Worm (Caenorhabditis elegans) whole organism, late embryonic: ENCODE measurements around the gene dmsr-3.

Experiments used
- C08G9.2 ChIP-seq: sonication (generic microtip); optimal IDR thresholded peaks from 2 replicates; lab custom pipeline; 2016; ENCODE audit warnings: mild to moderate bottlenecking, missing genetic modification characterization, moderate library complexity, missing compliant biosample characterization
- C38D4.7 ChIP-seq: fragments of 200-800 bp; sonication (Bioruptor generic); optimal IDR thresholded peaks from 2 replicates; lab custom pipeline; 2018; ENCODE audit warnings: mild to moderate bottlenecking, missing genetic modification characterization, moderate library complexity, missing compliant biosample characterization
- F13H6.1 ChIP-seq: sonication (generic microtip); optimal IDR thresholded peaks from 2 replicates; lab custom pipeline; 2016; ENCODE audit warnings: missing genetic modification characterization, missing compliant biosample characterization
- K02D7.2 ChIP-seq: sonication (generic microtip); optimal IDR thresholded peaks from 2 replicates; lab custom pipeline; 2017; ENCODE audit warnings: mild to moderate bottlenecking, missing genetic modification characterization, missing compliant biosample characterization
- T23F11.4 ChIP-seq: fragments of 200-800 bp; sonication (Bioruptor generic); optimal IDR thresholded peaks from 2 replicates; lab custom pipeline; 2018; ENCODE audit warnings: mild to moderate bottlenecking, missing genetic modification characterization, missing compliant biosample characterization
- ama-1 ChIP-seq: fragments of 150-350 bp; optimal IDR thresholded peaks from 2 replicates; lab custom pipeline; 2014
- ceh-14 ChIP-seq: sonication (generic microtip); optimal IDR thresholded peaks from 2 replicates; lab custom pipeline; 2016; ENCODE audit warnings: missing genotype, missing genetic modification characterization, missing compliant biosample characterization
- ceh-30 ChIP-seq: fragments of 150-350 bp; optimal IDR thresholded peaks from 2 replicates; lab custom pipeline; 2014; ENCODE audit warnings: missing biosample characterization, missing genetic modification characterization
- ceh-31 ChIP-seq: sonication (generic microtip); optimal IDR thresholded peaks from 2 replicates; lab custom pipeline; 2016; ENCODE audit warnings: missing genetic modification characterization, missing compliant biosample characterization
- ceh-34 ChIP-seq: sonication (generic microtip); optimal IDR thresholded peaks from 2 replicates; lab custom pipeline; 2016; ENCODE audit warnings: mild to moderate bottlenecking, missing genetic modification characterization, missing compliant biosample characterization
- ceh-48 ChIP-seq: sonication (generic microtip); optimal IDR thresholded peaks from 2 replicates; lab custom pipeline; 2016; ENCODE audit warnings: missing genetic modification characterization, inconsistent platforms, missing compliant biosample characterization
- ceh-6 ChIP-seq: fragments of 200-800 bp; sonication (Bioruptor generic); optimal IDR thresholded peaks from 2 replicates; lab custom pipeline; 2018; ENCODE audit warnings: mild to moderate bottlenecking, missing genetic modification characterization, missing compliant biosample characterization
- ceh-9 ChIP-seq: sonication (generic microtip); optimal IDR thresholded peaks from 2 replicates; lab custom pipeline; 2016; ENCODE audit warnings: mild to moderate bottlenecking, missing genetic modification characterization, inconsistent platforms, missing compliant biosample characterization
- dmd-4 ChIP-seq: sonication (generic microtip); optimal IDR thresholded peaks from 2 replicates; lab custom pipeline; 2016; ENCODE audit warnings: borderline replicate concordance, missing genetic modification characterization, missing compliant biosample characterization
- dve-1 ChIP-seq: sonication (generic microtip); optimal IDR thresholded peaks from 2 replicates; lab custom pipeline; 2017; ENCODE audit warnings: antibody characterized with exemption, mild to moderate bottlenecking, missing genetic modification characterization, missing compliant biosample characterization
- elt-2 ChIP-seq: sonication (generic microtip); optimal IDR thresholded peaks from 2 replicates; lab custom pipeline; 2016; ENCODE audit warnings: missing genetic modification reagents, missing genetic modification characterization, missing compliant biosample characterization
- elt-4 ChIP-seq: sonication (generic microtip); optimal IDR thresholded peaks from 2 replicates; lab custom pipeline; 2016; ENCODE audit warnings: missing genetic modification characterization, missing compliant biosample characterization
- eyg-1 ChIP-seq: sonication (generic microtip); optimal IDR thresholded peaks from 2 replicates; lab custom pipeline; 2016; ENCODE audit warnings: missing genotype, missing genetic modification characterization, missing compliant biosample characterization
- fax-1 ChIP-seq: sonication (generic microtip); optimal IDR thresholded peaks from 2 replicates; lab custom pipeline; 2016; ENCODE audit warnings: missing genotype, missing genetic modification characterization, missing compliant biosample characterization
- fkh-10 ChIP-seq: fragments of 150-350 bp; optimal IDR thresholded peaks from 2 replicates; lab custom pipeline; 2014; ENCODE audit warnings: missing biosample characterization, missing genetic modification reagents, missing genetic modification characterization
- fkh-6 ChIP-seq: sonication (generic microtip); optimal IDR thresholded peaks from 2 replicates; lab custom pipeline; 2016; ENCODE audit warnings: missing genetic modification characterization, missing compliant biosample characterization
- hlh-13 ChIP-seq: fragments of 200-800 bp; sonication (Bioruptor generic); optimal IDR thresholded peaks from 2 replicates; lab custom pipeline; 2018; ENCODE audit warnings: mild to moderate bottlenecking, missing genetic modification characterization, missing compliant biosample characterization
- hlh-30 ChIP-seq: sonication (generic microtip); optimal IDR thresholded peaks from 2 replicates; lab custom pipeline; 2017; ENCODE audit warnings: antibody characterized with exemption, missing genetic modification characterization, missing compliant biosample characterization; ENCODE audit not compliant: insufficient read depth
- hlh-6 ChIP-seq: sonication (generic microtip); optimal IDR thresholded peaks from 2 replicates; lab custom pipeline; 2016; ENCODE audit warnings: missing genotype, missing genetic modification characterization, missing compliant biosample characterization
- hlh-8 ChIP-seq: sonication (generic microtip); optimal IDR thresholded peaks from 2 replicates; lab custom pipeline; 2016; ENCODE audit warnings: missing genotype, missing genetic modification characterization, missing compliant biosample characterization
- lim-6 ChIP-seq: sonication (generic microtip); optimal IDR thresholded peaks from 2 replicates; lab custom pipeline; 2016; ENCODE audit warnings: missing genetic modification characterization, missing compliant biosample characterization
- lin-11 ChIP-seq: fragments of 200-800 bp; sonication (Bioruptor generic); optimal IDR thresholded peaks from 2 replicates; lab custom pipeline; 2018; ENCODE audit warnings: mild to moderate bottlenecking, missing genetic modification characterization, missing compliant biosample characterization
- madf-2 ChIP-seq: sonication (generic microtip); optimal IDR thresholded peaks from 2 replicates; lab custom pipeline; 2017; ENCODE audit warnings: missing genetic modification characterization, missing compliant biosample characterization
- nfya-1 ChIP-seq: sonication (generic microtip); optimal IDR thresholded peaks from 2 replicates; lab custom pipeline; 2017; ENCODE audit warnings: missing genetic modification characterization, mild to moderate bottlenecking, missing compliant biosample characterization, antibody characterized with exemption, moderate library complexity
- nhr-11 ChIP-seq: fragments of 150-350 bp; optimal IDR thresholded peaks from 2 replicates; lab custom pipeline; 2014; ENCODE audit warnings: missing biosample characterization, missing genetic modification characterization
- npax-4 ChIP-seq: sonication (generic microtip); optimal IDR thresholded peaks from 2 replicates; lab custom pipeline; 2016; ENCODE audit warnings: missing genetic modification characterization, missing compliant biosample characterization
- pat-9 ChIP-seq: fragments of 200-800 bp; sonication (Bioruptor generic); optimal IDR thresholded peaks from 2 replicates; lab custom pipeline; 2018; ENCODE audit warnings: mild to moderate bottlenecking, missing genetic modification characterization, moderate library complexity, missing compliant biosample characterization
- pax-1 ChIP-seq: fragments of 150-350 bp; optimal IDR thresholded peaks from 2 replicates; lab custom pipeline; 2014; ENCODE audit warnings: missing biosample characterization, missing genetic modification characterization
- pha-2 ChIP-seq: sonication (generic microtip); optimal IDR thresholded peaks from 2 replicates; lab custom pipeline; 2017; ENCODE audit warnings: mild to moderate bottlenecking, missing genetic modification characterization, missing compliant biosample characterization
- pha-4 ChIP-seq: fragments of 150-350 bp; optimal IDR thresholded peaks from 2 replicates; lab custom pipeline; 2018; ENCODE audit warnings: missing biosample characterization, missing genetic modification reagents, missing genetic modification characterization
- ref-2 ChIP-seq: sonication (generic microtip); optimal IDR thresholded peaks from 2 replicates; lab custom pipeline; 2016; ENCODE audit warnings: missing genetic modification characterization, missing compliant biosample characterization
- rnt-1 ChIP-seq: sonication (generic microtip); optimal IDR thresholded peaks from 2 replicates; lab custom pipeline; 2016; ENCODE audit warnings: missing genetic modification characterization, missing compliant biosample characterization
- sdc-2 ChIP-seq: sonication (generic microtip); optimal IDR thresholded peaks from 2 replicates; lab custom pipeline; 2016; ENCODE audit warnings: missing genotype, missing genetic modification characterization, missing compliant biosample characterization
- sox-2 ChIP-seq: fragments of 200-800 bp; sonication (Bioruptor generic); IDR thresholded peaks from 2 replicates; pipeline ENCODE4 v1.3.6; 2022; ENCODE audit warnings: missing genetic modification reagents, missing genetic modification characterization, missing compliant biosample characterization
- tbx-2 ChIP-seq: sonication (generic microtip); optimal IDR thresholded peaks from 2 replicates; lab custom pipeline; 2016; ENCODE audit warnings: missing genetic modification characterization, missing compliant biosample characterization
- tbx-7 ChIP-seq: sonication (generic microtip); optimal IDR thresholded peaks from 2 replicates; lab custom pipeline; 2016; ENCODE audit warnings: missing genotype, missing genetic modification characterization, missing compliant biosample characterization
- ttx-3 ChIP-seq: sonication (generic microtip); optimal IDR thresholded peaks from 2 replicates; lab custom pipeline; 2016; ENCODE audit warnings: missing genetic modification reagents, missing genetic modification characterization, missing compliant biosample characterization
- unc-42 ChIP-seq: sonication (generic microtip); optimal IDR thresholded peaks from 2 replicates; lab custom pipeline; 2016; ENCODE audit warnings: missing genotype, missing genetic modification characterization, missing compliant biosample characterization
- unc-86 ChIP-seq: sonication (generic microtip); optimal IDR thresholded peaks from 2 replicates; lab custom pipeline; 2016; ENCODE audit warnings: missing genetic modification characterization, missing compliant biosample characterization
- zip-5 ChIP-seq: sonication (generic microtip); optimal IDR thresholded peaks from 2 replicates; lab custom pipeline; 2016; ENCODE audit warnings: missing genetic modification characterization, missing compliant biosample characterization
- ztf-16 ChIP-seq: sonication (generic microtip); optimal IDR thresholded peaks from 2 replicates; lab custom pipeline; 2017; ENCODE audit warnings: missing genetic modification characterization, missing compliant biosample characterization

Gene dmsr-3

ce11 chrII:13389461-13389860 lies 33.5 kb upstream of the dmsr-3 start, which contains the start of gene Y48C3A.14:
TSS of gene Y48C3A.14 (plus strand) at chrII:13389761.
- TF ChIP-seq lim-6 (tag; lab: Kevin White, UChicago) (no peak), npax-4 (no peak), pax-1 (no peak), hlh-13 (GFP tag; lab: Kevin White, UChicago) (no peak), ceh-14 (tag; lab: Kevin White, UChicago) (no peak), rnt-1 (tag; lab: Kevin White, UChicago) (no peak), K02D7.2 (no peak), nhr-11 (tag; lab: Kevin White, UChicago) (no peak), pha-4 (tag; lab: Kevin White, UChicago) (no peak), lin-11 (tag; lab: Kevin White, UChicago) (no peak), pat-9 (no peak), tbx-7 (no peak), elt-2 (tag; lab: Kevin White, UChicago) (no peak)

- TF ChIP-seq C08G9.2 (tag; lab: Kevin White, UChicago), result no peak
- TF ChIP-seq zip-5 (tag; lab: Kevin White, UChicago), result no peak
- no peak for TF ChIP-seq ceh-34 (tag; lab: Kevin White, UChicago)
- no peak for TF ChIP-seq sdc-2 (tag; lab: Kevin White, UChicago)
- no peak for TF ChIP-seq hlh-8 (tag; lab: Kevin White, UChicago)
These were observed 27.1 kb upstream of the dmsr-3 start for ce11 chrII:13383061-13383460.

DNA sequence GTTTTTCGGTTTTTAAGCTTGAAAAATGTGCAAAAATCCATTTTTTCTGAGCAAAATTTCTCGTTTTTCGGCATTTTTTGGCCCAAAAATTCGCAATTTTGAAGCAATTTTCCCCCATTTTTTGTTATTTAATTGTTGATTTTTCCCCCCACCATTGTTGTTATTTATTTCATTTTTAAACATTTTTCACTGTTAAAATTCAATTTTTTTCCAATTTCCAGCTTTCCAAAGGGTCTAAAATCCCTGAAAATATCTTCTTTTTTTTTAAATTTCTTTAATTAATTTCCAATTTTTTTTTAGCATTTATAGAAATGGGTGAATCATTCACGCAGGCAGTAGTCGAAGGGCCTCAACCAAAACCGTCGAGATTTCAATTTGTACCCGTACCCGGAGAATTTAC lies 20.1 kb upstream of the dmsr-3 start, which contains the start of gene Y48C3A.12:
Gene Y48C3A.12, plus strand, starts transcription at position 301 of the 400 bp plus-strand sequence.
- TF ChIP-seq T23F11.4 (GFP tag; lab: Kevin White, UChicago) (no peak), ceh-30 (tag; lab: Kevin White, UChicago) (no peak), unc-86 (tag; lab: Kevin White, UChicago) (no peak), ref-2 (tag; lab: Kevin White, UChicago) (no peak), tbx-2 (tag; lab: Kevin White, UChicago) (no peak), elt-4 (no peak), nhr-11 (tag; lab: Kevin White, UChicago) (no peak), ttx-3 (tag; lab: Kevin White, UChicago) (no peak), eyg-1 (no peak), sdc-2 (tag; lab: Kevin White, UChicago) (no peak), C38D4.7 (GFP tag; lab: Kevin White, UChicago) (no peak), hlh-30 (tag; lab: Kevin White, UChicago) (no peak), ama-1 (no peak), F13H6.1 (tag; lab: Kevin White, UChicago) (no peak), ztf-16 (tag; lab: Kevin White, UChicago) (no peak), ceh-9 (tag; lab: Kevin White, UChicago) (no peak), ceh-34 (tag; lab: Kevin White, UChicago) (no peak), pha-4 (tag; lab: Kevin White, UChicago) (no peak)

DNA sequence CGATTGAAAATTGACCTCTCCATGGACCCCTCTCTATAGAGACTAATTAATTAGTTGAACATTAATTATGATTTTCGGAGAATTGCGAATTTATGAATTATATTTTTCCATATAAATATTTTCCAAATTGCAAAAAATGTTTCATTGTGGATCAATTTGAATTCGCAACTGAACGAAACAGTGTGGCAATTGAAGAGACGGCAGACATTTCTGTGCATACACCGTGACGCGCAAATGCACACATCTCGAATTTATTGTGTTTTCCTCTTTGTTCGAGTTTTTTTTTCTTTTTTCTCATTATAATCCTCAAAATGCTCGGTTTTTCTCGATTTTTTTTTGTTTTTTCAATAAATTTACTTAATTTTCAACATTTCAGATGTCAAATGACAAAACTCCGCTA lies 13.2 kb upstream of the dmsr-3 start, which contains the start of gene Y48C3A.20:
Gene Y48C3A.20, plus strand, starts transcription at position 377 of the 400 bp plus-strand sequence.
- no peak for TF ChIP-seq ref-2 (tag; lab: Kevin White, UChicago)
- no peak for TF ChIP-seq ceh-6 (GFP tag; lab: Kevin White, UChicago)
- TF ChIP-seq dmd-4 (tag; lab: Kevin White, UChicago), result no peak
- no peak for TF ChIP-seq hlh-13 (GFP tag; lab: Kevin White, UChicago)
- no peak for TF ChIP-seq fkh-10 (GFP tag; lab: Kevin White, UChicago)
- TF ChIP-seq nfya-1, result peak; percentile 56
- no peak for TF ChIP-seq hlh-8 (tag; lab: Kevin White, UChicago)
- peak; percentile 17 for TF ChIP-seq dve-1
- no peak for TF ChIP-seq madf-2
- peak; percentile 8 for TF ChIP-seq ceh-31 (tag; lab: Kevin White, UChicago)
- TF ChIP-seq ceh-9 (tag; lab: Kevin White, UChicago), result no peak
- TF ChIP-seq hlh-6 (tag; lab: Kevin White, UChicago), result no peak
- no peak for TF ChIP-seq fkh-6 (tag; lab: Kevin White, UChicago)
- TF ChIP-seq nhr-11 (tag; lab: Kevin White, UChicago), result no peak
- peak; percentile 24 for TF ChIP-seq ztf-16 (tag; lab: Kevin White, UChicago)
- no peak for TF ChIP-seq pha-2
- TF ChIP-seq pax-1, result peak; percentile 44
- TF ChIP-seq T23F11.4 (GFP tag; lab: Kevin White, UChicago), result no peak
- TF ChIP-seq C38D4.7 (GFP tag; lab: Kevin White, UChicago), result no peak
- TF ChIP-seq ceh-48 (tag; lab: Kevin White, UChicago), result peak; percentile 27
- TF ChIP-seq sox-2, result peak; percentile 25; the same call in 1 of the 2 replicates
- TF ChIP-seq unc-42 (tag; lab: Kevin White, UChicago), result peak; percentile 50
- no peak for TF ChIP-seq fax-1 (tag; lab: Kevin White, UChicago)
- peak; percentile 76 for TF ChIP-seq ceh-30 (tag; lab: Kevin White, UChicago)
- TF ChIP-seq ceh-14 (tag; lab: Kevin White, UChicago), result peak; percentile 55
- TF ChIP-seq tbx-2 (tag; lab: Kevin White, UChicago), result peak; percentile 9
- no peak for TF ChIP-seq C08G9.2 (tag; lab: Kevin White, UChicago)
